Fruit fly (Drosophila melanogaster): ENCODE data around the gene CG17233.

The CG17233 gene

dm6 chr3L:20241987-20242982, 582 bp upstream of the CG17233 start:
- TF ChIP-seq fru (GFP tag; optimal IDR thresholded peaks at IDR 0.05) (peak; percentile 36), dsf (GFP tag; optimal IDR thresholded peaks at IDR 0.05; ENCODE audit: borderline replicate concordance) (peak; percentile 49), HLH106 (tag; optimal IDR thresholded peaks at IDR 0.05) (peak; percentile 60), foxo (GFP tag; optimal IDR thresholded peaks at IDR 0.05) (peak in 1 of 2 experiments; percentile 62), h (GFP tag; optimal IDR thresholded peaks at IDR 0.05) (peak; percentile 26), Hnf4 (GFP tag; optimal IDR thresholded peaks at IDR 0.05) (peak; percentile 53), dmrt93B (GFP tag; optimal IDR thresholded peaks at IDR 0.05) (peak; percentile 45), pan (optimal IDR thresholded peaks at IDR 0.05) (no peak), Sp1 (GFP tag; optimal IDR thresholded peaks at IDR 0.05) (peak; percentile 68), GATAd (GFP tag; optimal IDR thresholded peaks at IDR 0.05) (no peak), sage (GFP tag; optimal IDR thresholded peaks at IDR 0.05) (peak; percentile 6), psq (GFP tag; optimal IDR thresholded peaks at IDR 0.05) (peak; percentile 48), brk (GFP tag; optimal IDR thresholded peaks at IDR 0.05) (peak; percentile 67), tai (GFP tag; optimal IDR thresholded peaks at IDR 0.05) (no peak), sv (GFP tag; optimal IDR thresholded peaks at IDR 0.05) (peak; percentile 33), OdsH (GFP tag; optimal IDR thresholded peaks at IDR 0.05) (peak; percentile 38), CG9705 (GFP tag; optimal IDR thresholded peaks at IDR 0.05) (peak; percentile 26), woc (GFP tag; optimal IDR thresholded peaks at IDR 0.05) (peak; percentile 30), rgr (GFP tag; optimal IDR thresholded peaks at IDR 0.05) (peak; percentile 58), Vsx2 (GFP tag; optimal IDR thresholded peaks at IDR 0.05; ENCODE audit: partially characterized antibody) (no peak), ey (GFP tag; optimal IDR thresholded peaks at IDR 0.05) (peak; percentile 6), Hr83 (GFP tag; optimal IDR thresholded peaks at IDR 0.05; ENCODE audit: poor library complexity, severe bottlenecking) (peak; percentile 46), Rel (GFP tag; optimal IDR thresholded peaks at IDR 0.05) (no peak), Rel (tag; optimal IDR thresholded peaks at IDR 0.05) (no peak)

- no peak for TF ChIP-seq Rel (GFP tag; optimal IDR thresholded peaks at IDR 0.05)
- TF ChIP-seq Rel (tag; optimal IDR thresholded peaks at IDR 0.05) = peak; percentile 62
- no peak for TF ChIP-seq Mio (GFP tag; optimal IDR thresholded peaks at IDR 0.05)
- TF ChIP-seq Sp1 (GFP tag; optimal IDR thresholded peaks at IDR 0.05) = no peak
Observed at dm6 chr3L:20240753-20241152, 950 bp downstream of the CG17233 start, which contains the start of gene Clc. Gene Clc, plus strand, starts transcription at chr3L:20241053.

dm6 chr3L:20237167-20237566, 4.5 kb downstream of the CG17233 start:
- TF ChIP-seq OdsH (GFP tag; optimal IDR thresholded peaks at IDR 0.05) (no peak), Dfd (GFP tag; optimal IDR thresholded peaks at IDR 0.05) (peak; percentile 96)

dm6 chr3L:20231369-20231768, 10.3 kb downstream of the CG17233 start, which contains the start of gene CG13813:
Gene CG13813, plus strand, starts transcription at chr3L:20231669.
- TF ChIP-seq Hr83 (GFP tag; optimal IDR thresholded peaks at IDR 0.05; ENCODE audit: poor library complexity, severe bottlenecking) (no peak), Jra (GFP tag; optimal IDR thresholded peaks at IDR 0.05) (no peak), Mio (GFP tag; optimal IDR thresholded peaks at IDR 0.05) (no peak), dl (GFP tag; optimal IDR thresholded peaks at IDR 0.05; ENCODE audit: insufficient read depth in 1 of 2, partially characterized antibody in 2 of 2) (no peak), jim (GFP tag; optimal IDR thresholded peaks at IDR 0.05) (no peak), Hr78 (GFP tag; optimal IDR thresholded peaks at IDR 0.05) (no peak), Rel (GFP tag; optimal IDR thresholded peaks at IDR 0.05) (no peak), Rel (tag; optimal IDR thresholded peaks at IDR 0.05) (no peak), ey (GFP tag; optimal IDR thresholded peaks at IDR 0.05) (no peak), Dfd (GFP tag; optimal IDR thresholded peaks at IDR 0.05) (no peak), tai (GFP tag; optimal IDR thresholded peaks at IDR 0.05) (no peak), lola (GFP tag; optimal IDR thresholded peaks at IDR 0.05) (no peak), rgr (GFP tag; optimal IDR thresholded peaks at IDR 0.05) (no peak), h (GFP tag; optimal IDR thresholded peaks at IDR 0.05) (no peak), sage (GFP tag; optimal IDR thresholded peaks at IDR 0.05) (no peak), woc (GFP tag; optimal IDR thresholded peaks at IDR 0.05) (no peak)
